Fruit fly (Drosophila melanogaster) whole organism, embryonic: Measurements from ENCODE around the gene mRpS35.

Source experiments
- C15 ChIP-seq: fragments of 200-800 bp; sonication (Bioruptor generic); IDR thresholded peaks from 3 replicates; pipeline ENCODE4 v1.3.6; 2022; ENCODE audit warnings: missing biosample characterization, missing genetic modification characterization
- CG10321 ChIP-seq: fragments of 200-800 bp; sonication (Bioruptor generic); IDR thresholded peaks from 2 replicates; pipeline ENCODE4 v1.3.6; 2022; ENCODE audit warnings: missing biosample characterization, missing genetic modification characterization
- CG11560 ChIP-seq: fragments of 200-800 bp; sonication (Bioruptor generic); IDR thresholded peaks from 3 replicates; pipeline ENCODE4 v1.3.6; 2022; ENCODE audit warnings: missing biosample characterization, missing genetic modification characterization
- CG13424 ChIP-seq: fragments of 200-800 bp; sonication (Bioruptor generic); optimal IDR thresholded peaks from 2 replicates; lab custom pipeline; 2019; ENCODE audit warnings: missing biosample characterization, mild to moderate bottlenecking, missing genetic modification characterization, moderate library complexity
- CG14667 ChIP-seq: fragments of 200-800 bp; sonication (Bioruptor generic); IDR thresholded peaks from 2 replicates; pipeline ENCODE4 v1.3.6; 2022; ENCODE audit warnings: missing biosample characterization, missing genetic modification characterization
- CG14860 ChIP-seq: fragments of 200-800 bp; sonication (Bioruptor generic); IDR thresholded peaks from 3 replicates; pipeline ENCODE4 v1.3.6; 2022; ENCODE audit warnings: missing biosample characterization, missing genetic modification characterization; ENCODE audit not compliant: partially characterized antibody
- CG17186 ChIP-seq: fragments of 200-800 bp; sonication (Bioruptor generic); optimal IDR thresholded peaks from 3 replicates; lab custom pipeline; 2017; ENCODE audit warnings: missing biosample characterization, missing genetic modification reagents, missing genetic modification characterization
- CG17361 ChIP-seq: fragments of 200-800 bp; sonication (Bioruptor generic); IDR thresholded peaks from 3 replicates; pipeline ENCODE4 v1.3.6; 2022; ENCODE audit warnings: missing biosample characterization, missing genetic modification characterization
- CG2199 ChIP-seq: fragments of 200-800 bp; sonication (Bioruptor generic); IDR thresholded peaks from 3 replicates; pipeline ENCODE4 v1.3.6; 2022; ENCODE audit warnings: missing biosample characterization, missing genetic modification characterization
- CG2889 ChIP-seq: fragments of 200-800 bp; sonication (Bioruptor generic); IDR thresholded peaks from 3 replicates; pipeline ENCODE4 v1.3.6; 2022; ENCODE audit warnings: missing biosample characterization, missing genetic modification characterization
- CG32532 ChIP-seq: fragments of 200-800 bp; sonication (Bioruptor generic); IDR thresholded peaks from 2 replicates; pipeline ENCODE4 v1.3.6; 2022; ENCODE audit warnings: missing biosample characterization, missing genetic modification characterization
- CG32772 ChIP-seq: fragments of 200-800 bp; sonication (Bioruptor generic); IDR thresholded peaks from 2 replicates; pipeline ENCODE4 v1.3.6; 2022; ENCODE audit warnings: missing biosample characterization, missing genetic modification characterization
- CG4282 ChIP-seq: fragments of 200-800 bp; sonication (Bioruptor generic); optimal IDR thresholded peaks from 2 replicates; lab custom pipeline; 2016; ENCODE audit warnings: missing biosample characterization, missing genetic modification characterization
- CG4820 ChIP-seq: fragments of 200-800 bp; sonication (Bioruptor generic); optimal IDR thresholded peaks from 3 replicates; lab custom pipeline; 2016; ENCODE audit warnings: missing biosample characterization, missing genetic modification characterization
- CG7372 ChIP-seq: fragments of 200-800 bp; sonication (Bioruptor generic); IDR thresholded peaks from 2 replicates; pipeline ENCODE4 v1.3.6; 2022; ENCODE audit warnings: missing biosample characterization, missing genetic modification characterization
- CG7556 ChIP-seq: fragments of 200-800 bp; sonication (Bioruptor generic); optimal IDR thresholded peaks from 2 replicates; lab custom pipeline; 2017; ENCODE audit warnings: missing biosample characterization, mild to moderate bottlenecking, missing genetic modification characterization
- CG9797 ChIP-seq: fragments of 200-800 bp; sonication (Bioruptor generic); optimal IDR thresholded peaks from 3 replicates; lab custom pipeline; 2018; ENCODE audit warnings: missing biosample characterization, mild to moderate bottlenecking, missing genetic modification characterization
- Chrac-16 ChIP-seq: fragments of 200-800 bp; sonication (Bioruptor generic); optimal IDR thresholded peaks from 3 replicates; lab custom pipeline; 2016; ENCODE audit warnings: missing biosample characterization, missing genetic modification characterization
- Fer1 ChIP-seq: fragments of 200-800 bp; sonication (Bioruptor generic); optimal IDR thresholded peaks from 2 replicates; lab custom pipeline; 2017; ENCODE audit warnings: missing biosample characterization, mild to moderate bottlenecking, missing genetic modification characterization
- GATAe ChIP-seq: fragments of 200-800 bp; sonication (Bioruptor generic); conservative IDR thresholded peaks from 2 replicates; pipeline ENCODE4 v1.3.6; 2022; ENCODE audit warnings: missing biosample characterization, missing genetic modification characterization
- Hand ChIP-seq: fragments of 200-800 bp; sonication (Bioruptor generic); optimal IDR thresholded peaks from 2 replicates; lab custom pipeline; 2017; ENCODE audit warnings: mild to moderate bottlenecking, missing biosample characterization, missing genetic modification reagents, missing genetic modification characterization
- HmgD ChIP-seq: fragments of 200-800 bp; sonication (Bioruptor generic); optimal IDR thresholded peaks from 3 replicates; lab custom pipeline; 2016; ENCODE audit warnings: missing biosample characterization, missing genetic modification characterization
- Lim3 ChIP-seq: fragments of 200-800 bp; sonication (Bioruptor generic); IDR thresholded peaks from 2 replicates; pipeline ENCODE4 v1.3.6; 2022; ENCODE audit warnings: missing biosample characterization, missing genetic modification characterization
- Myb ChIP-seq: fragments of 200-800 bp; sonication (Bioruptor generic); optimal IDR thresholded peaks from 2 replicates; lab custom pipeline; 2016; ENCODE audit warnings: missing biosample characterization, missing genetic modification characterization
- Oaz ChIP-seq: fragments of 200-800 bp; sonication (Bioruptor generic); IDR thresholded peaks from 2 replicates; pipeline ENCODE4 v1.3.6; 2022; ENCODE audit warnings: missing biosample characterization, missing genetic modification characterization
- Oli ChIP-seq: fragments of 200-800 bp; sonication (Bioruptor generic); optimal IDR thresholded peaks from 2 replicates; lab custom pipeline; 2018; ENCODE audit warnings: missing biosample characterization, mild to moderate bottlenecking, missing genetic modification characterization, moderate library complexity
- Opbp ChIP-seq: fragments of 200-800 bp; sonication (Bioruptor generic); IDR thresholded peaks from 3 replicates; pipeline ENCODE4 v1.3.6; 2022; ENCODE audit warnings: missing biosample characterization, missing genetic modification characterization; ENCODE audit not compliant: partially characterized antibody
- Ravus ChIP-seq: fragments of 200-800 bp; sonication (Bioruptor generic); IDR thresholded peaks from 2 replicates; pipeline ENCODE4 v1.3.6; 2022; ENCODE audit warnings: missing biosample characterization, missing genetic modification characterization
- Ssrp ChIP-seq: fragments of 200-800 bp; sonication (Bioruptor generic); optimal IDR thresholded peaks from 2 replicates; lab custom pipeline; 2018; ENCODE audit warnings: missing biosample characterization, mild to moderate bottlenecking, missing genetic modification characterization, moderate library complexity
- al ChIP-seq: fragments of 200-800 bp; sonication (Bioruptor generic); IDR thresholded peaks from 2 replicates; pipeline ENCODE4 v1.3.6; 2022; ENCODE audit warnings: missing biosample characterization, missing genetic modification characterization
- chinmo ChIP-seq: fragments of 200-800 bp; sonication (Bioruptor generic); IDR thresholded peaks from 4 replicates; pipeline ENCODE4 v1.3.6; 2022; ENCODE audit warnings: missing biosample characterization, missing genetic modification characterization; ENCODE audit not compliant: partially characterized antibody
- croc ChIP-seq: fragments of 200-800 bp; sonication (Bioruptor generic); conservative IDR thresholded peaks from 3 replicates; pipeline ENCODE4 v1.3.6; 2022; ENCODE audit warnings: missing biosample characterization, missing genetic modification characterization
- dmrt11E ChIP-seq: fragments of 200-800 bp; sonication (Bioruptor generic); optimal IDR thresholded peaks from 3 replicates; lab custom pipeline; 2018; ENCODE audit warnings: missing biosample characterization, mild to moderate bottlenecking, missing genetic modification characterization, moderate library complexity
- dpn ChIP-seq, 2 experiments: fragments of 200-800 bp; sonication (Bioruptor generic); optimal IDR thresholded peaks; 3 replicates each; lab custom pipeline; 2016; ENCODE audit warnings: missing biosample characterization in 2 of 2, missing genetic modification characterization in 2 of 2
- dysf ChIP-seq: fragments of 200-800 bp; sonication (Bioruptor generic); IDR thresholded peaks from 3 replicates; pipeline ENCODE4 v1.3.6; 2022; ENCODE audit warnings: missing biosample characterization, missing genetic modification characterization
- esg ChIP-seq: fragments of 200-800 bp; sonication (Bioruptor generic); conservative IDR thresholded peaks from 2 replicates; pipeline ENCODE4 v1.3.6; 2022; ENCODE audit warnings: missing biosample characterization, missing genetic modification characterization
- fd102C ChIP-seq: fragments of 200-800 bp; sonication (Bioruptor generic); optimal IDR thresholded peaks from 2 replicates; lab custom pipeline; 2018; ENCODE audit warnings: missing biosample characterization, mild to moderate bottlenecking, missing genetic modification characterization, moderate library complexity
- fu2 ChIP-seq: fragments of 200-800 bp; sonication (Bioruptor generic); optimal IDR thresholded peaks from 2 replicates; lab custom pipeline; 2016; ENCODE audit warnings: missing biosample characterization, missing genetic modification characterization
- gem ChIP-seq: fragments of 200-800 bp; sonication (Bioruptor generic); optimal IDR thresholded peaks from 2 replicates; lab custom pipeline; 2019; ENCODE audit warnings: missing biosample characterization, mild to moderate bottlenecking, missing genetic modification characterization, moderate library complexity
- gsb ChIP-seq: fragments of 200-800 bp; sonication (Bioruptor generic); IDR thresholded peaks from 2 replicates; pipeline ENCODE4 v1.3.6; 2022; ENCODE audit warnings: missing biosample characterization, missing genetic modification characterization
- hkb ChIP-seq, 2 experiments: fragments of 200-800 bp in 1 of 2; fragments of >200 bp in 1 of 2; sonication (Bioruptor generic) in 1 of 2; IDR thresholded peaks in 1 of 2; optimal IDR thresholded peaks in 1 of 2; 2 replicates each; pipeline versions ENCODE4 v1.3.6 to Lab custom; 2017 to 2022; ENCODE audit warnings: missing biosample characterization in 1 of 2, missing genetic modification characterization in 1 of 2
- knrl ChIP-seq: fragments of 200-800 bp; sonication (Bioruptor generic); IDR thresholded peaks from 3 replicates; pipeline ENCODE4 v1.3.6; 2022; ENCODE audit warnings: missing biosample characterization, missing genetic modification characterization; ENCODE audit not compliant: partially characterized antibody
- lbe ChIP-seq: fragments of 200-800 bp; sonication (Bioruptor generic); optimal IDR thresholded peaks from 2 replicates; lab custom pipeline; 2016; ENCODE audit warnings: missing biosample characterization, mild to moderate bottlenecking, missing genetic modification characterization
- maf-S ChIP-seq: fragments of 200-800 bp; sonication (Bioruptor generic); optimal IDR thresholded peaks from 2 replicates; lab custom pipeline; 2016; ENCODE audit warnings: missing biosample characterization, missing genetic modification characterization
- sens ChIP-seq: fragments of 200-800 bp; sonication (Bioruptor generic); peaks from one replicate; lab custom pipeline; 2016; ENCODE audit warnings: missing biosample characterization, missing genetic modification characterization
- seq ChIP-seq: fragments of 200-800 bp; sonication (Bioruptor generic); IDR thresholded peaks from 2 replicates; pipeline ENCODE4 v1.3.6; 2022; ENCODE audit warnings: missing biosample characterization, missing genetic modification characterization
- slbo ChIP-seq: fragments of 200-800 bp; sonication (Bioruptor generic); IDR thresholded peaks from 2 replicates; pipeline ENCODE4 v1.3.6; 2022; ENCODE audit warnings: missing biosample characterization, missing genetic modification characterization
- sug ChIP-seq: fragments of 200-800 bp; optimal IDR thresholded peaks from 2 replicates; lab custom pipeline; 2019; ENCODE audit warnings: missing biosample characterization, mild to moderate bottlenecking, missing genetic modification characterization, moderate library complexity
- unc-4 ChIP-seq: fragments of 200-800 bp; sonication (Bioruptor generic); IDR thresholded peaks from 2 replicates; pipeline ENCODE4 v1.3.6; 2022; ENCODE audit warnings: missing biosample characterization, missing genetic modification characterization; ENCODE audit not compliant: partially characterized antibody
- zfh2 ChIP-seq: fragments of 200-800 bp; sonication (Bioruptor generic); optimal IDR thresholded peaks from 2 replicates; lab custom pipeline; 2016; ENCODE audit warnings: missing biosample characterization, missing genetic modification characterization

Gene mRpS35

DNA sequence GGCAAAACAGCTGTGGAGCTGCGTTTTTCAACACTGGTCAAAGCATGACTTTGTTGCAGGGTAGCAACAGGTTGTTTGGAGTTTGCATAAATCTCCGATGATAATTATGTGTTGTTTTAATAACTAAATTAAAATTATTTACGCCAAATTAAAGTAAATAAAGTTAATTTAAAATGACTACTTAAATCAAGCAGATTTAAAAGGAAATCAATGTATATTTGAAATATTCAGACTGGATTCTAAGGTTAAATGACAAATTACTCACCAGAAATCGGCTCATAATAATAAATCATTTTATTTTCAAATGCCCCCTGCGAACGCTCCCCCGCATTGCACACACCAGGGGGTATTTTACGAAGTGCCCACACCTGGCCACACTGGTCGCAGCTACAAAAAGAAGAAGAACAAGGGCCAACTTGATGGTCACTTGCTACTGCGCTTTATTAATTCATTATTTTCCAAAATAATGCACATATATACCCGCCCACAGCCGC lies 6.7 kb upstream of the mRpS35 start, which contains the start of the genes CG12093 and Atg2 (continued):
- TF ChIP-seq hkb (optimal IDR thresholded peaks at IDR 0.05; lab: Kevin White, UChicago) (no peak), hkb (GFP tag; IDR thresholded peaks at IDR 0.05; lab: Robert Waterston, UW) (peak; percentile 82), sens (GFP tag; lab: Kevin White, UChicago) (peak; percentile 97), dpn (GFP tag; optimal IDR thresholded peaks at IDR 0.05; lab: Kevin White, UChicago) (peak; percentile 85 to 94), CG11560 (tag; lab: Robert Waterston, UW) (peak; percentile 78), maf-S (GFP tag; lab: Kevin White, UChicago) (peak; percentile 79), CG4282 (GFP tag; lab: Kevin White, UChicago) (peak; percentile 25), GATAe (GFP tag; lab: Robert Waterston, UW) (peak; percentile 65; the same call in 1 of the 2 replicates), CG2199 (GFP tag; lab: Robert Waterston, UW) (0 out of 3 replicates have a peak, but pooled peaks have one; percentile 69), CG17186 (GFP tag; lab: Kevin White, UChicago) (peak; percentile 60), knrl (0 out of 3 replicates have a peak, but pooled peaks have one; percentile 34), Oaz (GFP tag; lab: Robert Waterston, UW) (peak; percentile 94), fu2 (peak; percentile 78), Ssrp (tag; lab: Kevin White, UChicago) (peak; percentile 93), unc-4 (no peak), chinmo (no peak), seq (GFP tag; lab: Robert Waterston, UW) (peak; percentile 91), CG7372 (GFP tag; lab: Robert Waterston, UW) (peak; percentile 92), Fer1 (GFP tag; lab: Kevin White, UChicago) (peak; percentile 84), CG9797 (peak; percentile 83), dysf (GFP tag; lab: Robert Waterston, UW) (peak; percentile 95), Chrac-16 (peak; percentile 92), CG4820 (GFP tag; lab: Kevin White, UChicago) (peak; percentile 82), CG10321 (GFP tag; lab: Robert Waterston, UW) (peak; percentile 51; the same call in 1 of the 2 replicates), C15 (peak; percentile 88; the same call in 2 of the 3 replicates), Lim3 (GFP tag; lab: Robert Waterston, UW) (peak; percentile 86), CG17361 (GFP tag; lab: Robert Waterston, UW) (peak; percentile 98), CG2889 (GFP tag; lab: Robert Waterston, UW) (peak; percentile 85), CG13424 (peak; percentile 96), dmrt11E (tag; lab: Kevin White, UChicago) (peak; percentile 88), gsb (GFP tag; lab: Robert Waterston, UW) (peak; percentile 90), lbe (peak; percentile 85), Myb (GFP tag; lab: Kevin White, UChicago) (peak; percentile 58), CG14667 (GFP tag; lab: Robert Waterston, UW) (peak; percentile 92), slbo (GFP tag; lab: Robert Waterston, UW) (peak; percentile 98), croc (GFP tag; lab: Robert Waterston, UW) (peak; percentile 80), fd102C (GFP tag; lab: Kevin White, UChicago) (peak; percentile 43), esg (peak; percentile 95), al (GFP tag; lab: Robert Waterston, UW) (peak; percentile 93), sug (tag; lab: Kevin White, UChicago) (peak; percentile 100), Ravus (GFP tag; lab: Robert Waterston, UW) (peak; percentile 72), CG7556 (GFP tag; lab: Kevin White, UChicago) (peak; percentile 92), Hand (peak; percentile 72), HmgD (no peak), CG32772 (GFP tag; lab: Robert Waterston, UW) (peak; percentile 93), zfh2 (peak; percentile 91), Oli (tag; lab: Kevin White, UChicago) (peak; percentile 92), gem (tag; lab: Kevin White, UChicago) (peak; percentile 97), Opbp (GFP tag; lab: Robert Waterston, UW) (peak; percentile 46; the same call in 1 of the 3 replicates), CG14860 (GFP tag; lab: Robert Waterston, UW) (no peak), CG32532 (GFP tag; lab: Robert Waterston, UW) (peak; percentile 97)
